Fruit fly (Drosophila melanogaster): ENCODE data around the gene PolH.

dm6 chr3L:21963293-21963692, 21.7 kb upstream of the PolH start:
- TF ChIP-seq CTCF (optimal IDR thresholded peaks at IDR 0.05), result no peak
- no peak for TF ChIP-seq CG8478 (optimal IDR thresholded peaks at IDR 0.05)

Data from S2 (cell line).